Fruit fly (Drosophila melanogaster) S2 (cell line): Measurements from ENCODE around the gene CG10669.

Source experiments
- CG8478 ChIP-seq: fragments of >200 bp; optimal IDR thresholded peaks from 2 replicates; lab custom pipeline; 2018
- CTCF ChIP-seq, 2 experiments: fragments of >200 bp; optimal IDR thresholded peaks; 2 replicates each; lab custom pipeline; 2018

Gene CG10669

dm6 chr3R:25312583-25312982 is 22.5 kb downstream of the CG10669 start:
- TF ChIP-seq CTCF (optimal IDR thresholded peaks at IDR 0.05; lab: Kevin White, UChicago) (peak; percentile 69 to 78), CG8478 (no peak)

- TF ChIP-seq CTCF (optimal IDR thresholded peaks at IDR 0.05; lab: Kevin White, UChicago) = no peak
- TF ChIP-seq CG8478 = no peak
Measured at dm6 chr3R:25310843-25311242, 24.2 kb downstream of the CG10669 start, which contains the start of gene CG31099. Gene CG31099 (minus strand): TSS chr3R:25310943.

DNA sequence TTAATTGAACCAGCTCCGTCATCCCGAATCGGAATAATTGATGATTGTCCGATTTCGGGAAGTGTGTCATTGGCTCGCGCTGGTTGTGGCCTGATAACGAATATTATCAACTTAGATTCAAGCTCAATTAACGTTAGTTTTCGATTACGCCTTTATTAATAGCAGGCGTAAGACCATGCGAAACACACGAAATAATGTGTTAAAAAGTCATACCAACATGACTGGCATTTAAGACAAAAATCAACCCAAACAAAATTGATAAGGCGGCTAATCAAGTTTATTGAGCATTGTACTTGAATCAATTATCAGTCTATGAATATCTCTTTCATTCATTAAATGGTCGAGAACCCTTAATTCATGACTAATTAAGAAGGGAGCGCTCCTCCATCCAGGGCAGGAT is 25.9 kb downstream of the CG10669 start:
- TF ChIP-seq CTCF (optimal IDR thresholded peaks at IDR 0.05; lab: Kevin White, UChicago) (no peak), CG8478 (no peak)

dm6 chr3R:25308228-25308627 is 26.8 kb downstream of the CG10669 start, which contains the start of gene CG10550:
Gene CG10550 (minus strand): TSS chr3R:25308391.
- TF ChIP-seq CTCF (optimal IDR thresholded peaks at IDR 0.05; lab: Kevin White, UChicago) (no peak), CG8478 (no peak)

dm6 chr3R:25305822-25306544 is 29.1 kb downstream of the CG10669 start:
- TF ChIP-seq CTCF (optimal IDR thresholded peaks at IDR 0.05; lab: Kevin White, UChicago) (no peak), CG8478 (no peak)

DNA sequence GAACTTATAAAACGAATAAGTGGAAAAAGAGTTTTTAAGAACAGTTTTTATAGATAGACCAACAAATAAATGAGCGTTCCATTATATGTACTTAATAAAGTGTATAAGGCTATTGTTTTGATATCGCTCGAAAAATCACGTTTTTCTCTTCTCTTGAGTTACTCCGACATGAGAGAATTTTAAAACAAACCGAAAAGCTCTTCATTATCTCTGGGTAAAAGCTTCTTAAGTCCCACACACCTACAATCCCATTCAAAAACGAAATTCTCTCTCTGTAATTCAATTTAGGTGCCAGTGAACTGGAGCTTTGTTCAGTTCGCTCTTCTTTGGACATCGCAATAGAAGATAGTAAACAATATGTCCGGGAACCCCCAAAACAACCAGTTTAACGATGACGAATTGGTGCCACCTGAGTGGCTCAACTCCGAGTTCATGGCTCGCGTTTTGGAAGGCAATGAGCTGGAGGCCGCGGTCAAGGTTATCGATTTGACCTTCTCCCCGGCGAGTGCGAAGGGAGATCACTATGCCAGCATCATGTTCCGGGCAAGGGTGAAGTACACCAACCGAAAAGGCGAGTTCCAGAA is 31.1 kb downstream of the CG10669 start, which contains the start of gene CG31436:
CG31436 (plus strand) TSS at position 281 of the 584 bp plus-strand sequence.
- no peak for TF ChIP-seq CG8478

- no peak for TF ChIP-seq CTCF (optimal IDR thresholded peaks at IDR 0.05; lab: Kevin White, UChicago)
- TF ChIP-seq CG8478 = no peak
Measured at dm6 chr3R:25302239-25302638, 32.8 kb downstream of the CG10669 start, which contains the start of gene CG31370. Gene CG31370 (plus strand): TSS chr3R:25302464.

- TF ChIP-seq CTCF (optimal IDR thresholded peaks at IDR 0.05; lab: Kevin White, UChicago) (no peak), CG8478 (no peak)
Measured at dm6 chr3R:25300575-25300974, 34.5 kb downstream of the CG10669 start, which contains the start of gene CG13659. Gene CG13659 (plus strand): TSS chr3R:25300891.

- TF ChIP-seq CTCF (optimal IDR thresholded peaks at IDR 0.05; lab: Kevin White, UChicago) (no peak), CG8478 (no peak)
Measured at dm6 chr3R:25299507-25299964, 35.5 kb downstream of the CG10669 start, which contains the start of gene CG31288. Gene CG31288 (minus strand): TSS chr3R:25299557.

dm6 chr3R:25297678-25298077 is 37.4 kb downstream of the CG10669 start, which contains the start of gene CG31097:
Gene CG31097 (minus strand): TSS chr3R:25297778.
- TF ChIP-seq CTCF (optimal IDR thresholded peaks at IDR 0.05; lab: Kevin White, UChicago) (no peak), CG8478 (no peak)

DNA sequence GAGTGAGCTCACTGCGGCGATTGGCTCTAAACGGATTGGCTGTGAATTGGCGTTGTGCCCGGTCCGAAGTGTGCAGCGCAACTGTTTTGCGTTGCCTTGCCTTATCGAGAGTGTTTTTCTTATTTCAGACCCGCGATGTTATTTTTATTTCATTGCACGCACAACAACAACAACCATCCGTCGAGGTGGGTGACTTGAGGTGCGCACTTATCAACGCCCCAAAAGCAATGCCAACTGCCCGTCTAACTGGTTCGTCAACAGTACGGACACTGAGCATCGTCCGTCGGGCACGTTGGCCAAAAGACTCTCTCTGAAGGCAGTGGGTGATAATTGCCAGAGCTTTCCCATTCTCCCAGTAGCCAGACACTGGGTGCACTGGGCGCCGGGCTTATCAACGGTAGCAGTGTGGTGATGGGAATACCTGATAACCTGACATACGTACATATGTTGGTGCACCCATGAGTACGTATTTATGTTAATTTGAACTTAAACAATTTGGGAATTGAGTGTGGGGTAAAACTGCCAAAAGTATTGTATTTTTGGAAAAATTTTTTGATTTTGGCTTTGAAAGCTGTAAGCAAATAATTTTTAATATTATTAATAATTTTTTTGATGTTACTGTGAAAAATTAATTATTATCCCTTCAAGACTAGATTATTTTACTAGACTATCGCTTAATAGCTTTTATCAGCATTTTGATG is 39.6 kb downstream of the CG10669 start, which contains the start of gene CG31102:
CG31102 (minus strand) TSS at position 275 of the 701 bp plus-strand sequence.
- TF ChIP-seq CG8478 (no peak), CTCF (optimal IDR thresholded peaks at IDR 0.05; lab: Kevin White, UChicago) (no peak)

DNA sequence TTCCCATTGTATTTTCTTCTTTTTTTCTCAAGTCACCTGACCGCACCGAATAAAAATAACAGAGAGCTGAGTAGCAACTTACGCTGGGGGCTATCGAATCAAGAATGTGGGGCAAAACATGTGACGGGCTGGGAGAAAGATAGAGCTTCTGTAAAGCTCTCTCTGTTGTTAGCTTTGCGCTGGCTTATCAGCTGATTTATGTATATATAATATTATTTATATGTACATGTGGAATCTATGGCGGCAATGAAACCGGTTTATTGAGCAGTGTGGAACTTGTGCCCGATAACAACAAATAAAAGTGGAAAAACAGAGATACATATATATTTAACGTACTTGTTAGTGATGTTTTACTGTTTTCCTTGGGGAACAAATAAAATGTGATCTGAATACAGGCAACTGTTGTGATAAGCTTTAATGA is 42.2 kb downstream of the CG10669 start, which contains the start of gene CG31098:
CG31098 (minus strand) TSS at position 114 of the 421 bp plus-strand sequence.
- no peak for TF ChIP-seq CTCF (optimal IDR thresholded peaks at IDR 0.05; lab: Kevin White, UChicago)
- no peak for TF ChIP-seq CG8478

- TF ChIP-seq CTCF (optimal IDR thresholded peaks at IDR 0.05; lab: Kevin White, UChicago) = no peak
- TF ChIP-seq CG8478 = no peak
Measured at dm6 chr3R:25289589-25289988, 45.5 kb downstream of the CG10669 start, which contains the start of gene CG11893. Gene CG11893 (plus strand): TSS chr3R:25289889.

- TF ChIP-seq CG8478 = no peak
- no peak for TF ChIP-seq CTCF (optimal IDR thresholded peaks at IDR 0.05; lab: Kevin White, UChicago)
Measured at dm6 chr3R:25287128-25287527, 47.9 kb downstream of the CG10669 start, which contains the start of gene CG13658. Gene CG13658 (plus strand): TSS chr3R:25287474.

- TF ChIP-seq CG8478 (no peak), CTCF (optimal IDR thresholded peaks at IDR 0.05; lab: Kevin White, UChicago) (no peak)
Measured at dm6 chr3R:25285173-25285572, 49.9 kb downstream of the CG10669 start, which contains the start of gene CG31104. Gene CG31104 (plus strand): TSS chr3R:25285473.
